Fruit fly (Drosophila melanogaster): Measurements from ENCODE around the gene CG14109.

CG14109 gene

dm6 chr3L:13457133-13457532 is 16.4 kb downstream of the CG14109 start, which contains the start of gene CG10116:
Gene CG10116 (minus strand): TSS chr3L:13457238.
- no peak for TF ChIP-seq Ets21C (GFP tag; optimal IDR thresholded peaks at IDR 0.05)
- no peak for TF ChIP-seq Lpt (GFP tag; optimal IDR thresholded peaks at IDR 0.05)
- TF ChIP-seq achi (GFP tag; optimal IDR thresholded peaks at IDR 0.05) = no peak
- no peak for TF ChIP-seq CG6276 (GFP tag; optimal IDR thresholded peaks at IDR 0.05)
- TF ChIP-seq CG15336 (GFP tag; IDR thresholded peaks at IDR 0.05) = no peak
- no peak for TF ChIP-seq pdm3 (GFP tag; optimal IDR thresholded peaks at IDR 0.05)
- TF ChIP-seq dsx (GFP tag; optimal IDR thresholded peaks at IDR 0.05; ENCODE audit: poor library complexity, severe bottlenecking) = no peak
- TF ChIP-seq cyc (GFP tag; optimal IDR thresholded peaks at IDR 0.05) = no peak
- no peak for TF ChIP-seq CG8632 (GFP tag; optimal IDR thresholded peaks at IDR 0.05)

dm6 chr3L:13474607-13475006 is 33.9 kb downstream of the CG14109 start, which contains the start of gene CG10089:
Gene CG10089 (minus strand): TSS chr3L:13474787.
- TF ChIP-seq CG32006 (GFP tag; optimal IDR thresholded peaks at IDR 0.05) (no peak), dac (GFP tag; optimal IDR thresholded peaks at IDR 0.05) (no peak), CG11294 (GFP tag; IDR thresholded peaks at IDR 0.05) (no peak), Eip78C (GFP tag) (peak; percentile 31), CG10631 (GFP tag; optimal IDR thresholded peaks at IDR 0.05) (no peak), Sox14 (GFP tag; optimal IDR thresholded peaks at IDR 0.05) (no peak), OdsH (GFP tag; optimal IDR thresholded peaks at IDR 0.05) (no peak), CG8632 (GFP tag; optimal IDR thresholded peaks at IDR 0.05) (no peak), CG6808 (GFP tag; optimal IDR thresholded peaks at IDR 0.05) (no peak)

dm6 chr3L:13476070-13476469 is 35.4 kb downstream of the CG14109 start:
- TF ChIP-seq net (GFP tag; optimal IDR thresholded peaks at IDR 0.05) (no peak), eg (GFP tag; IDR thresholded peaks at IDR 0.05) (peak; percentile 38; the same call in 2 of the 3 replicates), Gug (GFP tag; IDR thresholded peaks at IDR 0.05) (peak; percentile 27; the same call in 1 of the 2 replicates), svp (GFP tag) (no peak), CG15336 (GFP tag; IDR thresholded peaks at IDR 0.05) (peak; percentile 59), Hr39 (GFP tag; optimal IDR thresholded peaks at IDR 0.05) (no peak), CG8119 (GFP tag; IDR thresholded peaks at IDR 0.05) (0 out of 3 replicates have a peak, but pooled peaks have one; percentile 11), CG11902 (GFP tag; optimal IDR thresholded peaks at IDR 0.05) (peak; percentile 0), Eip78C (GFP tag) (peak; percentile 85), fkh (GFP tag; optimal IDR thresholded peaks at IDR 0.05) (no peak)

dm6 chr3L:13476566-13477452 is 36.1 kb downstream of the CG14109 start:
- peak; percentile 97 for TF ChIP-seq CG15336 (GFP tag; IDR thresholded peaks at IDR 0.05)
- peak; percentile 95 for TF ChIP-seq OdsH (GFP tag; optimal IDR thresholded peaks at IDR 0.05)
- peak; percentile 83 for TF ChIP-seq cyc (GFP tag; optimal IDR thresholded peaks at IDR 0.05)
- peak; percentile 88 for TF ChIP-seq dac (GFP tag; optimal IDR thresholded peaks at IDR 0.05)
- peak; percentile 75 for TF ChIP-seq fkh (GFP tag; optimal IDR thresholded peaks at IDR 0.05)
- peak; percentile 92 for TF ChIP-seq CG11762 (GFP tag; optimal IDR thresholded peaks at IDR 0.05; ENCODE audit: insufficient read depth)
- TF ChIP-seq CG6808 (GFP tag; optimal IDR thresholded peaks at IDR 0.05) = peak; percentile 90
- peak; percentile 93 for TF ChIP-seq CG3919 (GFP tag; optimal IDR thresholded peaks at IDR 0.05)
- TF ChIP-seq fd85E (GFP tag; optimal IDR thresholded peaks at IDR 0.05) = peak; percentile 48
- TF ChIP-seq Sox102F (GFP tag; optimal IDR thresholded peaks at IDR 0.05) = peak; percentile 76
- TF ChIP-seq Met (GFP tag; optimal IDR thresholded peaks at IDR 0.05) = peak; percentile 90
- TF ChIP-seq Eip78C (GFP tag) = peak; percentile 99
- peak; percentile 81 for TF ChIP-seq lz (GFP tag; optimal IDR thresholded peaks at IDR 0.05)
- TF ChIP-seq topi (GFP tag; optimal IDR thresholded peaks at IDR 0.05) = peak; percentile 91
- TF ChIP-seq CG8119 (GFP tag; IDR thresholded peaks at IDR 0.05) = peak; percentile 96
- TF ChIP-seq CG3032 (tag; optimal IDR thresholded peaks at IDR 0.05) = peak; percentile 92
- peak; percentile 89 for TF ChIP-seq Gug (GFP tag; IDR thresholded peaks at IDR 0.05)
- peak; percentile 90 for TF ChIP-seq ss (GFP tag; optimal IDR thresholded peaks at IDR 0.05)
- TF ChIP-seq Blimp-1 (GFP tag; optimal IDR thresholded peaks at IDR 0.05) = peak; percentile 45
- TF ChIP-seq fd59A (GFP tag; optimal IDR thresholded peaks at IDR 0.05) = peak; percentile 93
- TF ChIP-seq CG31627 (GFP tag; optimal IDR thresholded peaks at IDR 0.05) = peak; percentile 76
- TF ChIP-seq salr (GFP tag; optimal IDR thresholded peaks at IDR 0.05) = peak; percentile 77 to 98
- peak; percentile 86 for TF ChIP-seq Smox (GFP tag; optimal IDR thresholded peaks at IDR 0.05)
- TF ChIP-seq CG4318 (GFP tag; optimal IDR thresholded peaks at IDR 0.05) = peak; percentile 94
- TF ChIP-seq CG34406 (GFP tag; optimal IDR thresholded peaks at IDR 0.05) = peak; percentile 93
- TF ChIP-seq achi (GFP tag; optimal IDR thresholded peaks at IDR 0.05) = peak; percentile 95
- TF ChIP-seq CG6792 (GFP tag; optimal IDR thresholded peaks at IDR 0.05) = peak; percentile 91
- TF ChIP-seq CG11902 (GFP tag; optimal IDR thresholded peaks at IDR 0.05) = peak; percentile 77
